Fruit fly (Drosophila melanogaster): ENCODE results near the gene cmpy.

cmpy gene

dm6 chr3L:20672364-20672763 lies 46.6 kb downstream of the cmpy start:
- TF ChIP-seq CG14050 (GFP tag; IDR thresholded peaks at IDR 0.05) (no peak), Camta (GFP tag; optimal IDR thresholded peaks at IDR 0.05) (no peak), pb (GFP tag; optimal IDR thresholded peaks at IDR 0.05) (no peak), pho (GFP tag; optimal IDR thresholded peaks at IDR 0.05) (no peak), Hr51 (GFP tag; optimal IDR thresholded peaks at IDR 0.05) (no peak), YL-1 (GFP tag; optimal IDR thresholded peaks at IDR 0.05) (no peak), Tbp (GFP tag; optimal IDR thresholded peaks at IDR 0.05) (no peak), CG12659 (GFP tag; optimal IDR thresholded peaks at IDR 0.05) (no peak), sna (GFP tag; IDR thresholded peaks at IDR 0.05; ENCODE audit: partially characterized antibody) (no peak), NfI (GFP tag; optimal IDR thresholded peaks at IDR 0.05) (no peak), Usf (GFP tag; optimal IDR thresholded peaks at IDR 0.05) (no peak), inv (GFP tag; IDR thresholded peaks at IDR 0.05; ENCODE audit: partially characterized antibody) (no peak), unc-4 (GFP tag; IDR thresholded peaks at IDR 0.05; ENCODE audit: partially characterized antibody) (no peak), unpg (GFP tag; optimal IDR thresholded peaks at IDR 0.05) (no peak), ab (GFP tag; optimal IDR thresholded peaks at IDR 0.05) (no peak), Nf-YB (GFP tag; optimal IDR thresholded peaks at IDR 0.05) (no peak), CG14667 (GFP tag; IDR thresholded peaks at IDR 0.05) (no peak)

- TF ChIP-seq phol (tag; optimal IDR thresholded peaks at IDR 0.05) (no peak), CG12769 (tag; optimal IDR thresholded peaks at IDR 0.05) (no peak), ERR (GFP tag; optimal IDR thresholded peaks at IDR 0.05) (no peak), CG8478 (optimal IDR thresholded peaks at IDR 0.05) (no peak), CG12744 (GFP tag; optimal IDR thresholded peaks at IDR 0.05) (no peak), fd64A (GFP tag; optimal IDR thresholded peaks at IDR 0.05) (no peak), chinmo (GFP tag; IDR thresholded peaks at IDR 0.05; ENCODE audit: partially characterized antibody) (0 out of 4 replicates have a peak, but pooled peaks have one; percentile 26), CG30020 (tag; optimal IDR thresholded peaks at IDR 0.05) (no peak), CG12155 (GFP tag; optimal IDR thresholded peaks at IDR 0.05) (no peak), CG15479 (GFP tag; optimal IDR thresholded peaks at IDR 0.05) (no peak), kni (GFP tag; optimal IDR thresholded peaks at IDR 0.05) (peak; percentile 96), Med (GFP tag) (peak; percentile 11), CG2116 (GFP tag; optimal IDR thresholded peaks at IDR 0.05) (no peak), toy (GFP tag; IDR thresholded peaks at IDR 0.05) (no peak), GATAe (GFP tag; conservative IDR thresholded peaks at IDR 0.05) (no peak), scrt (GFP tag; optimal IDR thresholded peaks at IDR 0.05) (no peak), wor (GFP tag; IDR thresholded peaks at IDR 0.05) (no peak), gt (GFP tag; IDR thresholded peaks at IDR 0.05) (no peak), cg (GFP tag; optimal IDR thresholded peaks at IDR 0.05) (no peak), sim (GFP tag; IDR thresholded peaks at IDR 0.05) (no peak), Hmx (GFP tag; optimal IDR thresholded peaks at IDR 0.05) (no peak), schlank (tag; optimal IDR thresholded peaks at IDR 0.05) (no peak), nom (GFP tag; optimal IDR thresholded peaks at IDR 0.05) (no peak), TFAM (GFP tag; optimal IDR thresholded peaks at IDR 0.05) (no peak), Ets97D (GFP tag; optimal IDR thresholded peaks at IDR 0.05) (no peak), Fer2 (tag; optimal IDR thresholded peaks at IDR 0.05) (no peak), tx (GFP tag; optimal IDR thresholded peaks at IDR 0.05) (no peak), mirr (GFP tag; optimal IDR thresholded peaks at IDR 0.05) (peak; percentile 28), vvl (GFP tag; IDR thresholded peaks at IDR 0.05) (peak; percentile 37; the same call in 1 of the 2 replicates), dan (GFP tag; IDR thresholded peaks at IDR 0.05) (no peak), CG14965 (GFP tag; optimal IDR thresholded peaks at IDR 0.05; ENCODE audit: borderline replicate concordance) (no peak), fd96Cb (tag; optimal IDR thresholded peaks at IDR 0.05) (no peak), CG13424 (tag; optimal IDR thresholded peaks at IDR 0.05) (no peak), CG31224 (GFP tag; IDR thresholded peaks at IDR 0.05) (no peak)
Measured at dm6 chr3L:20671659-20672058, 47.3 kb downstream of the cmpy start.

All from whole organism, embryonic.